Fruit fly (Drosophila melanogaster): Measurements from ENCODE around the gene Sgf11.

DNA sequence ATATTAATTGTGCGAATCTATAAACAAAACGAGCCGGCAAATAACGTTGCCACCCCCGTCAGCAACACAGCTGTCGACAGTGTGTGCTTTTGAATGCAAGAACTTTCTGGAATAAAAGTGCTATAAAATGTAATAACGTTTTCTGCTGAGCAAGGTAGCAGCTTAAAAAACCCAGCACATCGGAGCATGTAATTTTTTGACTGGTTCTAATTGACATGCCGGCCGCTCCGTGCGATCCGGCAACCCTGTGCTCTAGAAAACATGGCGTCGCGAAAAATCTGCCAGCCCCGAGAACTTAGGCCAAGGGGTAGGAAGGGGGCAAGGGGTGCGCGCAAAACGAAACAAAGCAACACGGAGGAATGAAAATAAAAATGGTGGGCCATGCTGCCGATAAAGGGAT lies 9.4 kb downstream of the Sgf11 start:
- TF ChIP-seq kay (GFP tag; ENCODE audit: borderline replicate concordance) (no peak), ovo (GFP tag; optimal IDR thresholded peaks at IDR 0.05) (no peak), cnc (optimal IDR thresholded peaks at IDR 0.05) (no peak), CG33017 (tag; optimal IDR thresholded peaks at IDR 0.05) (no peak), Hr96 (GFP tag; optimal IDR thresholded peaks at IDR 0.05) (peak; percentile 57), CG14711 (tag; optimal IDR thresholded peaks at IDR 0.05) (peak; percentile 6), Crg-1 (GFP tag; optimal IDR thresholded peaks at IDR 0.05) (no peak), cic (GFP tag; optimal IDR thresholded peaks at IDR 0.05) (no peak)
